Fruit fly (Drosophila melanogaster) whole organism, adult: ENCODE results near the gene CG17681.
A peak's percentile ranks its signal among the peaks of the same experiment; 100 is the strongest.

Source experiments
- CG33017 ChIP-seq: fragments of 200-800 bp; sonication (Bioruptor generic); optimal IDR thresholded peaks from 2 replicates; lab custom pipeline; 2018; ENCODE audit warnings: missing biosample characterization, mild to moderate bottlenecking, missing genetic modification characterization, moderate library complexity
- CG7045 ChIP-seq: fragments of 200-800 bp; sonication (Bioruptor generic); optimal IDR thresholded peaks from 2 replicates; lab custom pipeline; 2017; ENCODE audit warnings: missing biosample characterization, mild to moderate bottlenecking, missing genetic modification characterization
- CG7101 ChIP-seq: fragments of 200-800 bp; sonication (Bioruptor generic); optimal IDR thresholded peaks from 2 replicates; lab custom pipeline; 2018; ENCODE audit warnings: missing biosample characterization, mild to moderate bottlenecking, missing genetic modification characterization, moderate library complexity
- Mnt ChIP-seq: fragments of 200-800 bp; sonication (Bioruptor generic); optimal IDR thresholded peaks from 2 replicates; lab custom pipeline; 2016; ENCODE audit warnings: missing biosample characterization, mild to moderate bottlenecking, missing genetic modification characterization
- bab1 ChIP-seq: fragments of 200-800 bp; sonication (Bioruptor generic); optimal IDR thresholded peaks from 3 replicates; lab custom pipeline; 2019; ENCODE audit warnings: missing biosample characterization, mild to moderate bottlenecking, missing genetic modification characterization, moderate library complexity
- cic ChIP-seq: fragments of 200-800 bp; sonication (Bioruptor generic); optimal IDR thresholded peaks from 2 replicates; lab custom pipeline; 2017; ENCODE audit warnings: missing biosample characterization, mild to moderate bottlenecking, missing genetic modification characterization, moderate library complexity
- cnc ChIP-seq, 2 experiments: fragments of >200 bp; optimal IDR thresholded peaks; 2 replicates each; lab custom pipeline; 2017

DNA sequence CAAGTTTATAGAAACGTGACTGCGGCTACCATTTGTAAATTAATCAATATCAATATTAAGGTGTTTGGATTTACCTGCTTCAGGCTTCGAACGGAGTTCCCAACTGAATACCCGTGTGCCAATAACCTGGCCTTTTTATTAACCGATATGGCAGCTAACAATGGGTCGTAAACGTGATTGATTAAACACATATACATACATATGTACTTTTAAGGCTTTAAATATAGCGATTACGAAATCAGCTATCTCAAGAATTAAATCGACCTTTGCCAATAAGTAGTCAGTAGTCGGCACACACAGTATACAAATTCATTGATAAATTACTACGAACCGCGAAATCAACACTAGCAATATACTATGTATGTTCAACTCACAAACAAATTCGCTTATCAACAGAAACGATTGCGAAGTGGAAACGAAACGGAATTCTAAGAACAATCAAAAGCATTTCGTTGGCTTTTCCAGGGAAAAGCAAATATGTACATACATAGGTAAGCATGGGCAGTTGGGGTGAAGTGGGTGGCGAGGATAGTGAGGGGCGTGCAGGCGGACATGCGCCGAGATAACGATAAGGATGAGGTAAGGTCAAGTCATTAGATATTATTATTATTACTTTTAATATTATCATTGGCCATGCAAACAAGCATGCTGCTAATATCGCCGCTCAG lies 4.2 kb upstream of the CG17681 start:
- TF ChIP-seq CG7101 (tag; lab: Kevin White, UChicago) (peak; percentile 84), cnc (optimal IDR thresholded peaks at IDR 0.05; lab: Kevin White, UChicago) (no peak), Mnt (GFP tag; lab: Kevin White, UChicago) (peak; percentile 76), CG7045 (GFP tag; lab: Kevin White, UChicago) (peak; percentile 87), bab1 (GFP tag; lab: Kevin White, UChicago) (no peak), cic (GFP tag; lab: Kevin White, UChicago) (peak; percentile 100), CG33017 (peak; percentile 43)
